Fruit fly (Drosophila melanogaster) whole organism, embryonic: Measurements from ENCODE around the gene lawc.
A peak's percentile ranks its signal among the peaks of the same experiment; 100 is the strongest.

Experiments used
- Atf6 ChIP-seq: fragments of 200-800 bp; sonication (Bioruptor generic); IDR thresholded peaks from 2 replicates; pipeline ENCODE4 v1.3.6; 2022; ENCODE audit warnings: missing biosample characterization, missing genetic modification characterization
- BEAF-32 ChIP-seq: fragments of 200-800 bp; sonication (Bioruptor generic); optimal IDR thresholded peaks from 3 replicates; lab custom pipeline; 2017; ENCODE audit warnings: missing biosample characterization, missing genetic modification characterization, mild to moderate bottlenecking, moderate library complexity, missing genetic modification reagents
- CG10147 ChIP-seq: fragments of 200-800 bp; sonication (Bioruptor generic); optimal IDR thresholded peaks from 2 replicates; lab custom pipeline; 2019; ENCODE audit warnings: missing biosample characterization, mild to moderate bottlenecking, missing genetic modification characterization, moderate library complexity
- CG10209 ChIP-seq: fragments of 200-800 bp; sonication (Bioruptor generic); optimal IDR thresholded peaks from 3 replicates; lab custom pipeline; 2017; ENCODE audit warnings: missing biosample characterization, mild to moderate bottlenecking, missing genetic modification characterization, missing genetic modification reagents
- CG10321 ChIP-seq: fragments of 200-800 bp; sonication (Bioruptor generic); IDR thresholded peaks from 2 replicates; pipeline ENCODE4 v1.3.6; 2022; ENCODE audit warnings: missing biosample characterization, missing genetic modification characterization
- CG11247 ChIP-seq: fragments of 200-800 bp; sonication (Bioruptor generic); IDR thresholded peaks from 2 replicates; pipeline ENCODE4 v1.3.6; 2022; ENCODE audit warnings: missing biosample characterization, missing genetic modification characterization
- CG11398 ChIP-seq: fragments of 200-800 bp; sonication (Bioruptor generic); optimal IDR thresholded peaks from 2 replicates; lab custom pipeline; 2016; ENCODE audit warnings: missing biosample characterization, missing genetic modification characterization
- CG11504 ChIP-seq: fragments of 200-800 bp; sonication (Bioruptor generic); optimal IDR thresholded peaks from 3 replicates; lab custom pipeline; 2019; ENCODE audit warnings: missing biosample characterization, mild to moderate bottlenecking, missing genetic modification characterization, moderate library complexity
- CG14050 ChIP-seq: fragments of 200-800 bp; sonication (Bioruptor generic); IDR thresholded peaks from 3 replicates; pipeline ENCODE4 v1.3.6; 2022; ENCODE audit warnings: missing biosample characterization, missing genetic modification characterization
- CG14441 ChIP-seq: fragments of 200-800 bp; sonication (Bioruptor generic); IDR thresholded peaks from 2 replicates; pipeline ENCODE4 v1.3.6; 2022; ENCODE audit warnings: missing biosample characterization, missing genetic modification characterization
- CG15011 ChIP-seq: fragments of 200-800 bp; sonication (Bioruptor generic); optimal IDR thresholded peaks from 3 replicates; lab custom pipeline; 2018; ENCODE audit warnings: missing biosample characterization, mild to moderate bottlenecking, missing genetic modification characterization
- CG1602 ChIP-seq: fragments of 200-800 bp; sonication (Bioruptor generic); optimal IDR thresholded peaks from 3 replicates; lab custom pipeline; 2016; ENCODE audit warnings: missing biosample characterization, missing genetic modification characterization
- CG17359 ChIP-seq: fragments of 200-800 bp; sonication (Bioruptor generic); optimal IDR thresholded peaks from 3 replicates; lab custom pipeline; 2018; ENCODE audit warnings: missing biosample characterization, mild to moderate bottlenecking, missing genetic modification characterization, moderate library complexity
- CG17385 ChIP-seq: fragments of 200-800 bp; sonication (Bioruptor generic); optimal IDR thresholded peaks from 3 replicates; lab custom pipeline; 2018; ENCODE audit warnings: missing biosample characterization, mild to moderate bottlenecking, missing genetic modification characterization
- CG1792 ChIP-seq: fragments of 200-800 bp; sonication (Bioruptor generic); optimal IDR thresholded peaks from 2 replicates; lab custom pipeline; 2016; ENCODE audit warnings: missing biosample characterization, missing genetic modification characterization
- CG18011 ChIP-seq: fragments of 200-800 bp; sonication (Bioruptor generic); optimal IDR thresholded peaks from 2 replicates; lab custom pipeline; 2017; ENCODE audit warnings: missing biosample characterization, missing genetic modification characterization, mild to moderate bottlenecking, moderate library complexity, missing genotype
- CG34376 ChIP-seq: fragments of 200-800 bp; sonication (Bioruptor generic); optimal IDR thresholded peaks from 2 replicates; lab custom pipeline; 2018; ENCODE audit warnings: missing biosample characterization, mild to moderate bottlenecking, missing genetic modification characterization
- CG4424 ChIP-seq: fragments of 200-800 bp; sonication (Bioruptor generic); optimal IDR thresholded peaks from 3 replicates; lab custom pipeline; 2016; ENCODE audit warnings: missing biosample characterization, missing genetic modification characterization
- CG5180 ChIP-seq: fragments of 200-800 bp; sonication (Bioruptor generic); optimal IDR thresholded peaks from 3 replicates; lab custom pipeline; 2017; ENCODE audit warnings: missing biosample characterization, missing genetic modification characterization, mild to moderate bottlenecking, moderate library complexity, missing genetic modification reagents
- CG6272 ChIP-seq: fragments of 200-800 bp; sonication (Bioruptor generic); IDR thresholded peaks from 2 replicates; pipeline ENCODE4 v1.3.6; 2022; ENCODE audit warnings: missing biosample characterization, missing genetic modification characterization
- CG7556 ChIP-seq: fragments of 200-800 bp; sonication (Bioruptor generic); optimal IDR thresholded peaks from 2 replicates; lab custom pipeline; 2017; ENCODE audit warnings: missing biosample characterization, mild to moderate bottlenecking, missing genetic modification characterization
- CG7963 ChIP-seq: fragments of 200-800 bp; sonication (Bioruptor generic); IDR thresholded peaks from 3 replicates; pipeline ENCODE4 v1.3.6; 2022; ENCODE audit warnings: missing biosample characterization, missing genetic modification characterization; ENCODE audit not compliant: partially characterized antibody
- CkIIα-i1 ChIP-seq: fragments of 200-800 bp; sonication (Bioruptor generic); IDR thresholded peaks from 2 replicates; pipeline ENCODE4 v1.3.6; 2022; ENCODE audit warnings: missing biosample characterization, missing genetic modification characterization
- Dfd ChIP-seq, 2 experiments: fragments of >200 bp; optimal IDR thresholded peaks; 2 replicates each; lab custom pipeline; 2017; ENCODE audit warnings: missing biosample characterization in 2 of 2, missing genetic modification characterization in 2 of 2
- Dll ChIP-seq: fragments of 200-800 bp; sonication (Bioruptor generic); IDR thresholded peaks from 4 replicates; pipeline ENCODE4 v1.3.6; 2022; ENCODE audit warnings: missing biosample characterization, missing genetic modification characterization; ENCODE audit not compliant: partially characterized antibody
- Drgx ChIP-seq: fragments of 200-800 bp; sonication (Bioruptor generic); IDR thresholded peaks from 2 replicates; pipeline ENCODE4 v1.3.6; 2022; ENCODE audit warnings: missing biosample characterization, missing genetic modification characterization
- Gug ChIP-seq: fragments of 200-800 bp; sonication (Bioruptor generic); IDR thresholded peaks from 4 replicates; pipeline ENCODE4 v1.3.6; 2022; ENCODE audit warnings: missing biosample characterization, missing genetic modification characterization
- HLH54F ChIP-seq: fragments of 200-800 bp; sonication (Bioruptor generic); optimal IDR thresholded peaks from 3 replicates; lab custom pipeline; 2016; ENCODE audit warnings: missing biosample characterization, missing genetic modification characterization
- Lim3 ChIP-seq: fragments of 200-800 bp; sonication (Bioruptor generic); IDR thresholded peaks from 2 replicates; pipeline ENCODE4 v1.3.6; 2022; ENCODE audit warnings: missing biosample characterization, missing genetic modification characterization
- Mrtf ChIP-seq: fragments of 200-800 bp; sonication (Bioruptor generic); IDR thresholded peaks from 3 replicates; pipeline ENCODE4 v1.3.6; 2022; ENCODE audit warnings: missing biosample characterization, missing genetic modification characterization
- NC2α ChIP-seq: fragments of 200-800 bp; sonication (Bioruptor generic); optimal IDR thresholded peaks from 2 replicates; lab custom pipeline; 2016; ENCODE audit warnings: missing biosample characterization, missing genetic modification characterization
- Nf-YA ChIP-seq: fragments of 200-800 bp; sonication (Bioruptor generic); IDR thresholded peaks from 2 replicates; pipeline ENCODE4 v1.3.6; 2022; ENCODE audit warnings: missing biosample characterization, missing genetic modification characterization
- Oli ChIP-seq: fragments of 200-800 bp; sonication (Bioruptor generic); optimal IDR thresholded peaks from 2 replicates; lab custom pipeline; 2018; ENCODE audit warnings: missing biosample characterization, mild to moderate bottlenecking, missing genetic modification characterization, moderate library complexity
- Pdp1 ChIP-seq, 2 experiments: fragments of 200-800 bp; sonication (Bioruptor generic); optimal IDR thresholded peaks; 3 replicates each; lab custom pipeline; 2016; ENCODE audit warnings: missing biosample characterization in 2 of 2, missing genetic modification characterization in 2 of 2, mild to moderate bottlenecking in 1 of 2, moderate library complexity in 1 of 2
- Six4 ChIP-seq: fragments of 200-800 bp; sonication (Bioruptor generic); optimal IDR thresholded peaks from 2 replicates; lab custom pipeline; 2016; ENCODE audit warnings: missing biosample characterization, missing genetic modification characterization
- Sox102F ChIP-seq: fragments of 200-800 bp; sonication (Bioruptor generic); optimal IDR thresholded peaks from 2 replicates; lab custom pipeline; 2018; ENCODE audit warnings: missing biosample characterization, mild to moderate bottlenecking, missing genetic modification characterization, moderate library complexity
- chm ChIP-seq: fragments of 200-800 bp; sonication (Bioruptor generic); IDR thresholded peaks from 2 replicates; pipeline ENCODE4 v1.3.6; 2022; ENCODE audit warnings: missing biosample characterization, missing genetic modification characterization
- dati ChIP-seq: fragments of 200-800 bp; sonication (Bioruptor generic); IDR thresholded peaks from 2 replicates; pipeline ENCODE4 v1.3.6; 2022; ENCODE audit warnings: missing biosample characterization, missing genetic modification characterization
- dysf ChIP-seq: fragments of 200-800 bp; sonication (Bioruptor generic); IDR thresholded peaks from 3 replicates; pipeline ENCODE4 v1.3.6; 2022; ENCODE audit warnings: missing biosample characterization, missing genetic modification characterization
- en ChIP-seq: fragments of 200-800 bp; sonication (Bioruptor generic); optimal IDR thresholded peaks from 2 replicates; lab custom pipeline; 2016; ENCODE audit warnings: missing biosample characterization, missing genetic modification characterization
- ewg ChIP-seq: fragments of 200-800 bp; sonication (Bioruptor generic); optimal IDR thresholded peaks from 3 replicates; lab custom pipeline; 2017; ENCODE audit warnings: mild to moderate bottlenecking, missing biosample characterization, missing genetic modification reagents, missing genetic modification characterization
- gcm ChIP-seq: fragments of 200-800 bp; sonication (Bioruptor generic); optimal IDR thresholded peaks from 2 replicates; lab custom pipeline; 2019; ENCODE audit warnings: missing biosample characterization, mild to moderate bottlenecking, missing genetic modification characterization, moderate library complexity
- grau ChIP-seq: fragments of 200-800 bp; optimal IDR thresholded peaks from 3 replicates; lab custom pipeline; 2019; ENCODE audit warnings: missing biosample characterization, mild to moderate bottlenecking, missing genetic modification characterization, moderate library complexity
- gsb ChIP-seq: fragments of 200-800 bp; sonication (Bioruptor generic); IDR thresholded peaks from 2 replicates; pipeline ENCODE4 v1.3.6; 2022; ENCODE audit warnings: missing biosample characterization, missing genetic modification characterization
- h ChIP-seq: fragments of >200 bp; optimal IDR thresholded peaks from 2 replicates; lab custom pipeline; 2017
- ken ChIP-seq: fragments of 200-800 bp; sonication (Bioruptor generic); IDR thresholded peaks from 3 replicates; pipeline ENCODE4 v1.3.6; 2022; ENCODE audit warnings: missing biosample characterization, missing genetic modification characterization
- phol ChIP-seq: fragments of 200-800 bp; sonication (Bioruptor generic); optimal IDR thresholded peaks from 3 replicates; lab custom pipeline; 2018; ENCODE audit warnings: missing biosample characterization, mild to moderate bottlenecking, missing genetic modification characterization, moderate library complexity
- sens-2 ChIP-seq: fragments of 200-800 bp; sonication (Bioruptor generic); IDR thresholded peaks from 2 replicates; pipeline ENCODE4 v1.3.6; 2022; ENCODE audit warnings: missing biosample characterization, missing genetic modification characterization
- slbo ChIP-seq: fragments of 200-800 bp; sonication (Bioruptor generic); IDR thresholded peaks from 2 replicates; pipeline ENCODE4 v1.3.6; 2022; ENCODE audit warnings: missing biosample characterization, missing genetic modification characterization
- so ChIP-seq: fragments of 200-800 bp; sonication (Bioruptor generic); IDR thresholded peaks from 3 replicates; pipeline ENCODE4 v1.3.6; 2022; ENCODE audit warnings: missing biosample characterization, missing genetic modification characterization
- zf30C ChIP-seq: fragments of 200-800 bp; sonication (Bioruptor generic); optimal IDR thresholded peaks from 3 replicates; lab custom pipeline; 2018; ENCODE audit warnings: missing biosample characterization, mild to moderate bottlenecking, missing genetic modification characterization

The lawc gene

DNA sequence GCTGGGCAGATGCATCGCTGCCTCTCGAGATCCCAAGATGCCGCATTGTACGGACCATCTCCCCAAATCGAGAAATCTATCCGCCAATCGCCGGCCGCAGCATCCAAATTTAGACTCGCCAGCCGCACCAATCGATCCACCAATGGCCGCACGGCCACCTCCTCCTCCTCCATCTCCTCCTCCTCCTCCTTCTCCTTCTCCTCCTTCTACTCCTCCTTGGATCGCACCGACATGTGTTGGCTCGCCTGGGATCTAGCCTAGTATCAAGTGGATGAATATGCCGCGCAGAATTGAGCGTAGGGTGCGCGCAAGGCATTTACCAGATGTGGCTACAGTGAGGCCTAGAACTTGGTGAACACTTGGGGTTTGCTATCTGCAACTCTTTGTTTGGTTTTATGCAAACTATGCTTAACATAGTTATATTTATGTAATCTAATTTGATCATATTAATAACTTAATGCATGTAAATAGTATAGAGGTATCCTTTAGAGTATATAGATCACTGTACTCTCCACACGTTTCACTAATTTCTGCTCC lies 43.6 kb upstream of the lawc start, which contains the start of gene org-1 (continued):
- TF ChIP-seq dati (GFP tag; lab: Robert Waterston, UW) (peak; percentile 97), Drgx (peak; percentile 93), BEAF-32 (GFP tag; lab: Kevin White, UChicago) (no peak), CkIIα-i1 (GFP tag; lab: Robert Waterston, UW) (peak; percentile 76; the same call in 1 of the 2 replicates), dysf (GFP tag; lab: Robert Waterston, UW) (peak; percentile 98), Mrtf (GFP tag; lab: Robert Waterston, UW) (peak; percentile 98), phol (tag; lab: Kevin White, UChicago) (peak; percentile 96), CG18011 (GFP tag; lab: Kevin White, UChicago) (peak; percentile 66), ken (GFP tag; lab: Robert Waterston, UW) (peak; percentile 98), HLH54F (GFP tag; lab: Kevin White, UChicago) (peak; percentile 73), CG4424 (peak; percentile 97), CG7963 (GFP tag; lab: Robert Waterston, UW) (no peak), Lim3 (peak; percentile 90), slbo (GFP tag; lab: Robert Waterston, UW) (peak; percentile 97), CG11504 (tag; lab: Kevin White, UChicago) (peak; percentile 94), NC2α (peak; percentile 33), CG14050 (peak; percentile 95), CG6272 (GFP tag; lab: Robert Waterston, UW) (peak; percentile 97), Dll (GFP tag; lab: Robert Waterston, UW) (no peak), Gug (GFP tag; lab: Robert Waterston, UW) (peak; percentile 98), CG5180 (GFP tag; lab: Kevin White, UChicago) (peak; percentile 81), CG11247 (GFP tag; lab: Robert Waterston, UW) (peak; percentile 96), CG34376 (peak; percentile 58), ewg (peak; percentile 88), Pdp1 (GFP tag; optimal IDR thresholded peaks at IDR 0.05; lab: Kevin White, UChicago) (peak; percentile 87 to 93), Six4 (GFP tag; lab: Kevin White, UChicago) (peak; percentile 93), gcm (peak; percentile 93), CG10209 (peak; percentile 93), zf30C (GFP tag; lab: Kevin White, UChicago) (no peak), Atf6 (peak; percentile 91), CG17385 (peak; percentile 90), gsb (GFP tag; lab: Robert Waterston, UW) (peak; percentile 94), en (peak; percentile 62), so (GFP tag; lab: Robert Waterston, UW) (peak; percentile 95), CG10147 (GFP tag; lab: Kevin White, UChicago) (peak; percentile 87), CG1602 (GFP tag; lab: Kevin White, UChicago) (peak; percentile 96), CG11398 (GFP tag; lab: Kevin White, UChicago) (peak; percentile 45), h (lab: Kevin White, UChicago) (no peak), Sox102F (peak; percentile 96), Oli (peak; percentile 95), grau (tag; lab: Kevin White, UChicago) (peak; percentile 100), CG17359 (peak; percentile 96), sens-2 (GFP tag; lab: Robert Waterston, UW) (peak; percentile 97), Dfd (GFP tag; optimal IDR thresholded peaks at IDR 0.05; lab: Kevin White, UChicago) (no peak), CG10321 (peak; percentile 73), CG14441 (peak; percentile 98), CG15011 (GFP tag; lab: Kevin White, UChicago) (peak; percentile 86), CG7556 (peak; percentile 90), Nf-YA (GFP tag; lab: Robert Waterston, UW) (peak; percentile 92), CG1792 (GFP tag; lab: Kevin White, UChicago) (peak; percentile 55), chm (GFP tag; lab: Robert Waterston, UW) (peak; percentile 99)
